Fruit fly (Drosophila melanogaster) whole organism, prepupa: Measurements from ENCODE around the gene CG14325.

ENCODE experiments used
- Blimp-1 ChIP-seq: fragments of 200-800 bp; sonication (Bioruptor generic); optimal IDR thresholded peaks from 3 replicates; lab custom pipeline; 2017; ENCODE audit warnings: missing biosample characterization, missing genetic modification characterization, mild to moderate bottlenecking, moderate library complexity, missing genetic modification reagents
- CG3032 ChIP-seq: fragments of 200-800 bp; optimal IDR thresholded peaks from 2 replicates; lab custom pipeline; 2019; ENCODE audit warnings: missing biosample characterization, mild to moderate bottlenecking, missing genetic modification characterization, moderate library complexity
- CG31627 ChIP-seq: fragments of 200-800 bp; sonication (Bioruptor generic); optimal IDR thresholded peaks from 3 replicates; lab custom pipeline; 2016; ENCODE audit warnings: missing biosample characterization, missing genetic modification characterization
- CG6163 ChIP-seq: fragments of 200-800 bp; sonication (Bioruptor generic); IDR thresholded peaks from 3 replicates; pipeline ENCODE4 v1.3.6; 2022; ENCODE audit warnings: missing biosample characterization, missing genetic modification characterization
- CG6808 ChIP-seq: fragments of 200-800 bp; sonication (Bioruptor generic); optimal IDR thresholded peaks from 3 replicates; lab custom pipeline; 2017; ENCODE audit warnings: missing biosample characterization, missing genetic modification characterization, mild to moderate bottlenecking, moderate library complexity, missing genetic modification reagents
- CG7368 ChIP-seq: fragments of 200-800 bp; sonication (Bioruptor generic); optimal IDR thresholded peaks from 3 replicates; lab custom pipeline; 2016; ENCODE audit warnings: missing biosample characterization, missing genetic modification characterization
- CG9139 ChIP-seq: fragments of 200-800 bp; sonication (Bioruptor generic); optimal IDR thresholded peaks from 3 replicates; lab custom pipeline; 2017; ENCODE audit warnings: missing biosample characterization, mild to moderate bottlenecking, missing genetic modification characterization
- Hr39 ChIP-seq: fragments of 200-800 bp; sonication (Bioruptor generic); optimal IDR thresholded peaks from 2 replicates; lab custom pipeline; 2016; ENCODE audit warnings: missing biosample characterization, missing genetic modification characterization
- Hr4 ChIP-seq: fragments of 200-800 bp; sonication (Bioruptor generic); optimal IDR thresholded peaks from 3 replicates; lab custom pipeline; 2016; ENCODE audit warnings: missing biosample characterization, missing genetic modification characterization
- achi ChIP-seq: fragments of 200-800 bp; sonication (Bioruptor generic); optimal IDR thresholded peaks from 3 replicates; lab custom pipeline; 2016; ENCODE audit warnings: missing biosample characterization, missing genetic modification characterization
- spab ChIP-seq: fragments of 200-800 bp; sonication (Bioruptor generic); optimal IDR thresholded peaks from 2 replicates; lab custom pipeline; 2017; ENCODE audit warnings: missing biosample characterization, mild to moderate bottlenecking, missing genetic modification characterization, missing genetic modification reagents

- no peak for TF ChIP-seq spab (GFP tag; lab: Kevin White, UChicago)
- no peak for TF ChIP-seq CG9139 (GFP tag; lab: Kevin White, UChicago)
- TF ChIP-seq Blimp-1: no peak
- TF ChIP-seq CG3032 (tag; lab: Kevin White, UChicago): no peak
- TF ChIP-seq CG7368 (GFP tag; lab: Kevin White, UChicago): no peak
- TF ChIP-seq CG6808: no peak
- TF ChIP-seq CG6163 (GFP tag; lab: Robert Waterston, UW): no peak
- TF ChIP-seq achi (GFP tag; lab: Kevin White, UChicago): no peak
- TF ChIP-seq CG31627 (GFP tag; lab: Kevin White, UChicago): no peak
- TF ChIP-seq Hr39 (GFP tag; lab: Kevin White, UChicago): no peak
- no peak for TF ChIP-seq Hr4 (GFP tag; lab: Kevin White, UChicago)
Measured at dm6 chr3R:17611411-17611810, 15.5 kb upstream of the CG14325 start, which contains the start of gene Edg91.
